Fruit fly (Drosophila melanogaster) whole organism, embryonic: Measurements from ENCODE around the gene CG34179.

Source experiments
- Ada2b ChIP-seq: fragments of 200-800 bp; sonication (Bioruptor generic); IDR thresholded peaks from 2 replicates; pipeline ENCODE4 v1.3.6; 2022; ENCODE audit warnings: missing biosample characterization, missing genetic modification characterization
- CG10366 ChIP-seq: fragments of 200-800 bp; sonication (Bioruptor generic); IDR thresholded peaks from 2 replicates; pipeline ENCODE4 v1.3.6; 2022; ENCODE audit warnings: missing biosample characterization, missing genetic modification characterization
- CG10959 ChIP-seq: fragments of 200-800 bp; sonication (Bioruptor generic); IDR thresholded peaks from 2 replicates; pipeline ENCODE4 v1.3.6; 2022; ENCODE audit warnings: missing biosample characterization, missing genetic modification characterization
- CG11695 ChIP-seq: fragments of 200-800 bp; sonication (Bioruptor generic); IDR thresholded peaks from 3 replicates; pipeline ENCODE4 v1.3.6; 2022; ENCODE audit warnings: missing biosample characterization, missing genetic modification characterization
- CG13123 ChIP-seq: fragments of 200-800 bp; sonication (Bioruptor generic); optimal IDR thresholded peaks from 2 replicates; lab custom pipeline; 2016; ENCODE audit warnings: missing biosample characterization, missing genetic modification characterization
- CG14014 ChIP-seq: fragments of 200-800 bp; sonication (Bioruptor generic); IDR thresholded peaks from 2 replicates; pipeline ENCODE4 v1.3.6; 2022; ENCODE audit warnings: missing biosample characterization, missing genetic modification characterization
- CG14441 ChIP-seq: fragments of 200-800 bp; sonication (Bioruptor generic); IDR thresholded peaks from 2 replicates; pipeline ENCODE4 v1.3.6; 2022; ENCODE audit warnings: missing biosample characterization, missing genetic modification characterization
- CG14710 ChIP-seq: fragments of 200-800 bp; sonication (Bioruptor generic); optimal IDR thresholded peaks from 3 replicates; lab custom pipeline; 2019; ENCODE audit warnings: missing biosample characterization, mild to moderate bottlenecking, missing genetic modification characterization, moderate library complexity
- CG15514 ChIP-seq: fragments of 200-800 bp; sonication (Bioruptor generic); optimal IDR thresholded peaks from 3 replicates; lab custom pipeline; 2017; ENCODE audit warnings: missing biosample characterization, missing genetic modification characterization, mild to moderate bottlenecking, moderate library complexity, missing genetic modification reagents
- CG1603 ChIP-seq: fragments of 200-800 bp; sonication (Bioruptor generic); optimal IDR thresholded peaks from 2 replicates; lab custom pipeline; 2019; ENCODE audit warnings: missing biosample characterization, mild to moderate bottlenecking, missing genetic modification characterization, moderate library complexity
- CG16863 ChIP-seq: fragments of 200-800 bp; sonication (Bioruptor generic); optimal IDR thresholded peaks from 3 replicates; lab custom pipeline; 2016; ENCODE audit warnings: missing biosample characterization, missing genetic modification characterization
- CG17361 ChIP-seq: fragments of 200-800 bp; sonication (Bioruptor generic); IDR thresholded peaks from 3 replicates; pipeline ENCODE4 v1.3.6; 2022; ENCODE audit warnings: missing biosample characterization, missing genetic modification characterization
- CG1792 ChIP-seq: fragments of 200-800 bp; sonication (Bioruptor generic); optimal IDR thresholded peaks from 2 replicates; lab custom pipeline; 2016; ENCODE audit warnings: missing biosample characterization, missing genetic modification characterization
- CG2678 ChIP-seq: fragments of 200-800 bp; sonication (Bioruptor generic); optimal IDR thresholded peaks from 3 replicates; lab custom pipeline; 2019; ENCODE audit warnings: missing biosample characterization, mild to moderate bottlenecking, missing genetic modification characterization, moderate library complexity
- CG2712 ChIP-seq: fragments of 200-800 bp; optimal IDR thresholded peaks from 3 replicates; lab custom pipeline; 2019; ENCODE audit warnings: missing biosample characterization, mild to moderate bottlenecking, missing genetic modification characterization, moderate library complexity
- CG3065 ChIP-seq: fragments of 200-800 bp; sonication (Bioruptor generic); optimal IDR thresholded peaks from 2 replicates; lab custom pipeline; 2016; ENCODE audit warnings: missing biosample characterization, missing genetic modification characterization
- CG3726 ChIP-seq: fragments of 200-800 bp; sonication (Bioruptor generic); IDR thresholded peaks from 3 replicates; pipeline ENCODE4, ENCODE4 v1.3.6; 2022; ENCODE audit warnings: missing biosample characterization, missing genetic modification characterization
- CG43689 ChIP-seq: fragments of 200-800 bp; sonication (Bioruptor generic); IDR thresholded peaks from 2 replicates; pipeline ENCODE4 v1.3.6; 2022; ENCODE audit warnings: missing biosample characterization, missing genetic modification characterization
- CG7786 ChIP-seq: fragments of 200-800 bp; sonication (Bioruptor generic); optimal IDR thresholded peaks from 2 replicates; lab custom pipeline; 2016; ENCODE audit warnings: missing biosample characterization, missing genetic modification characterization
- CG7839 ChIP-seq: fragments of 200-800 bp; sonication (Bioruptor generic); optimal IDR thresholded peaks from 3 replicates; lab custom pipeline; 2018; ENCODE audit warnings: missing biosample characterization, mild to moderate bottlenecking, missing genetic modification characterization, moderate library complexity
- CG8089 ChIP-seq: fragments of 200-800 bp; sonication (Bioruptor generic); optimal IDR thresholded peaks from 3 replicates; lab custom pipeline; 2016; ENCODE audit warnings: missing biosample characterization, missing genetic modification characterization
- CG9797 ChIP-seq: fragments of 200-800 bp; sonication (Bioruptor generic); optimal IDR thresholded peaks from 3 replicates; lab custom pipeline; 2018; ENCODE audit warnings: missing biosample characterization, mild to moderate bottlenecking, missing genetic modification characterization
- CG9876 ChIP-seq: fragments of 200-800 bp; sonication (Bioruptor generic); optimal IDR thresholded peaks from 2 replicates; lab custom pipeline; 2016; ENCODE audit warnings: missing biosample characterization, missing genetic modification characterization
- CTCF ChIP-seq: fragments of 200-800 bp; sonication (Bioruptor generic); optimal IDR thresholded peaks from 2 replicates; lab custom pipeline; 2017; ENCODE audit warnings: missing biosample characterization, mild to moderate bottlenecking, missing genetic modification characterization, moderate library complexity
- Fer3 ChIP-seq: fragments of 200-800 bp; sonication (Bioruptor generic); optimal IDR thresholded peaks from 2 replicates; lab custom pipeline; 2018; ENCODE audit warnings: missing biosample characterization, mild to moderate bottlenecking, missing genetic modification characterization, moderate library complexity
- GATAe ChIP-seq: fragments of 200-800 bp; sonication (Bioruptor generic); conservative IDR thresholded peaks from 2 replicates; pipeline ENCODE4 v1.3.6; 2022; ENCODE audit warnings: missing biosample characterization, missing genetic modification characterization
- HLH54F ChIP-seq: fragments of 200-800 bp; sonication (Bioruptor generic); optimal IDR thresholded peaks from 3 replicates; lab custom pipeline; 2016; ENCODE audit warnings: missing biosample characterization, missing genetic modification characterization
- Hmr ChIP-seq: fragments of 200-800 bp; sonication (Bioruptor generic); optimal IDR thresholded peaks from 3 replicates; lab custom pipeline; 2017; ENCODE audit warnings: mild to moderate bottlenecking, missing biosample characterization, missing genetic modification reagents, missing genetic modification characterization
- MTF-1 ChIP-seq: fragments of 200-800 bp; sonication (Bioruptor generic); optimal IDR thresholded peaks from 2 replicates; lab custom pipeline; 2018; ENCODE audit warnings: missing biosample characterization, mild to moderate bottlenecking, missing genetic modification characterization, borderline replicate concordance
- Trl ChIP-seq, 3 experiments: fragments of >200 bp in 2 of 3; fragments of 200-800 bp in 1 of 3; sonication (Bioruptor generic) in 1 of 3; optimal IDR thresholded peaks; 2 replicates in 1 of 3; 3 replicates in 2 of 3; lab custom pipeline; 2016 to 2017; ENCODE audit warnings: missing biosample characterization in 1 of 3, missing genetic modification characterization in 1 of 3
- ato ChIP-seq: fragments of 200-800 bp; sonication (Bioruptor generic); IDR thresholded peaks from 2 replicates; pipeline ENCODE4 v1.3.6; 2022; ENCODE audit warnings: missing biosample characterization, missing genetic modification characterization; ENCODE audit not compliant: partially characterized antibody
- bbx ChIP-seq: fragments of 200-800 bp; sonication (Bioruptor generic); IDR thresholded peaks from 2 replicates; pipeline ENCODE4 v1.3.6; 2022; ENCODE audit warnings: missing biosample characterization, missing genetic modification characterization; ENCODE audit not compliant: partially characterized antibody
- bcd ChIP-seq: fragments of 200-800 bp; sonication (Bioruptor generic); optimal IDR thresholded peaks from 2 replicates; lab custom pipeline; 2017; ENCODE audit warnings: missing biosample characterization, mild to moderate bottlenecking, missing genetic modification characterization
- bowl ChIP-seq: fragments of 200-800 bp; sonication (Bioruptor generic); IDR thresholded peaks from 2 replicates; pipeline ENCODE4 v1.3.6; 2022; ENCODE audit warnings: missing biosample characterization, missing genetic modification characterization
- cato ChIP-seq: fragments of 200-800 bp; sonication (Bioruptor generic); optimal IDR thresholded peaks from 2 replicates; lab custom pipeline; 2016; ENCODE audit warnings: missing biosample characterization, missing genetic modification characterization, borderline replicate concordance
- dimm ChIP-seq: fragments of 200-800 bp; sonication (Bioruptor generic); IDR thresholded peaks from 2 replicates; pipeline ENCODE4 v1.3.6; 2022; ENCODE audit warnings: missing biosample characterization, missing genetic modification characterization
- emc ChIP-seq: fragments of 200-800 bp; sonication (Bioruptor generic); optimal IDR thresholded peaks from 2 replicates; lab custom pipeline; 2016; ENCODE audit warnings: missing biosample characterization, missing genetic modification characterization
- eyg ChIP-seq: fragments of 200-800 bp; sonication (Bioruptor generic); optimal IDR thresholded peaks from 3 replicates; lab custom pipeline; 2016; ENCODE audit warnings: missing biosample characterization, missing genetic modification characterization
- jigr1 ChIP-seq: fragments of 200-800 bp; sonication (Bioruptor generic); IDR thresholded peaks from 3 replicates; pipeline ENCODE4 v1.3.6; 2022; ENCODE audit warnings: missing biosample characterization, missing genetic modification characterization
- klu ChIP-seq: fragments of 200-800 bp; sonication (Bioruptor generic); IDR thresholded peaks from 2 replicates; pipeline ENCODE4 v1.3.6; 2022; ENCODE audit warnings: missing biosample characterization, missing genetic modification characterization
- knrl ChIP-seq: fragments of 200-800 bp; sonication (Bioruptor generic); IDR thresholded peaks from 3 replicates; pipeline ENCODE4 v1.3.6; 2022; ENCODE audit warnings: missing biosample characterization, missing genetic modification characterization; ENCODE audit not compliant: partially characterized antibody
- nmo ChIP-seq: fragments of 200-800 bp; sonication (Bioruptor generic); optimal IDR thresholded peaks from 2 replicates; lab custom pipeline; 2018; ENCODE audit warnings: missing biosample characterization, mild to moderate bottlenecking, missing genetic modification characterization, moderate library complexity
- prd ChIP-seq, 3 experiments: fragments of >200 bp in 2 of 3; fragments of 200-800 bp in 1 of 3; sonication (Bioruptor generic) in 1 of 3; optimal IDR thresholded peaks in 2 of 3; IDR thresholded peaks in 1 of 3; 2 replicates in 2 of 3; 3 replicates in 1 of 3; pipeline versions ENCODE4 v1.3.6 to Lab custom; 2017 to 2022; ENCODE audit warnings: missing biosample characterization in 1 of 3, missing genetic modification characterization in 1 of 3
- pros ChIP-seq: fragments of 200-800 bp; sonication (Bioruptor generic); optimal IDR thresholded peaks from 3 replicates; lab custom pipeline; 2019; ENCODE audit warnings: missing biosample characterization, mild to moderate bottlenecking, missing genetic modification characterization, moderate library complexity
- pum ChIP-seq: fragments of 200-800 bp; sonication (Bioruptor generic); optimal IDR thresholded peaks from 2 replicates; lab custom pipeline; 2016; ENCODE audit warnings: missing biosample characterization, missing genetic modification characterization
- run ChIP-seq: fragments of 200-800 bp; sonication (Bioruptor generic); optimal IDR thresholded peaks from 3 replicates; lab custom pipeline; 2018; ENCODE audit warnings: missing biosample characterization, mild to moderate bottlenecking, missing genetic modification characterization
- sens-2 ChIP-seq: fragments of 200-800 bp; sonication (Bioruptor generic); IDR thresholded peaks from 2 replicates; pipeline ENCODE4 v1.3.6; 2022; ENCODE audit warnings: missing biosample characterization, missing genetic modification characterization
- seq ChIP-seq: fragments of 200-800 bp; sonication (Bioruptor generic); IDR thresholded peaks from 2 replicates; pipeline ENCODE4 v1.3.6; 2022; ENCODE audit warnings: missing biosample characterization, missing genetic modification characterization
- sima ChIP-seq: fragments of 200-800 bp; sonication (Bioruptor generic); optimal IDR thresholded peaks from 2 replicates; lab custom pipeline; 2016; ENCODE audit warnings: missing biosample characterization, missing genetic modification characterization
- tx ChIP-seq: fragments of 200-800 bp; sonication (Bioruptor generic); optimal IDR thresholded peaks from 2 replicates; lab custom pipeline; 2016; ENCODE audit warnings: missing biosample characterization, missing genetic modification characterization

Gene CG34179

DNA sequence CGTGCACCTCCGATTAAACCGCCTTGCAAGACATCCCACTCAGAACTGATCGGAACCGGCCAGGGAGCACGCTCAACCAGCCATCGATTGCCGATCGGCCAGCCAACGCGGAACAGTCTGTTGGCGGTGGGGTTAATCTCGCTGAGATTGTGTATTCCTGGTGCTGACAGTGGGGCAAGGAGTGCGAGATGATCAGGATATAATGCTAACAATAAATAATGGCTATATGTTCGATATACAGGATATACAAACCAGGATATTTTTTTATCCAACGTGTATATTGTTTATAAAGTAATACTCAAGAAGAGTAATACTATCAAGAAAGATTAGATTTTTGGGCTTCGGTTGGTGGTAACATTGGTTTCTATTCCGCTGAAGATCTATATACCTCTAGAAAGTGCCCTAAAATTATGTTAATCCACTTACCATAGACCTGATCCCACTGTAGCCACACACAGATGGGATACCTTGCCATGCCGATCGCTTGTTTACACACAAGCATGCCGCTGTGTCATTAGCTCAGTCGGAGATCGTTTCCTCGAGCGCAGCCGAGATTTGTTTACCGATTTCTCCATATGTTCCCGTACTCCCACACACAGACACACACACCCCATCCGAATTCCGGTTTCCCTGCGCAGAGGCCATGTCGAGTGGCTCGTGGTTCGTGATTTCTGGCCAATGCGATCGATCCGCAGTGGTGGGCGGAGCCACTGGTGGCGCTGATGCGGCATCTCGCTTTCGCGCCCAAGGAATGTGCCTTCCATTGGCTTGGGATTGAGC is 29.0 kb downstream of the CG34179 start, which contains the start of gene H2.0 (continued):
- TF ChIP-seq CG14014 (GFP tag; lab: Robert Waterston, UW) (no peak), CG3726 (GFP tag; lab: Robert Waterston, UW) (no peak), CG11695 (GFP tag; lab: Robert Waterston, UW) (0 out of 3 replicates have a peak, but pooled peaks have one; percentile 28), pros (no peak), tx (GFP tag; lab: Kevin White, UChicago) (no peak), CG1792 (GFP tag; lab: Kevin White, UChicago) (no peak), bowl (GFP tag; lab: Robert Waterston, UW) (no peak), nmo (GFP tag; lab: Kevin White, UChicago) (peak; percentile 59), CG10366 (no peak), GATAe (GFP tag; lab: Robert Waterston, UW) (no peak), CG9876 (no peak), bcd (GFP tag; lab: Kevin White, UChicago) (peak; percentile 19), klu (GFP tag; lab: Robert Waterston, UW) (no peak), CG8089 (GFP tag; lab: Kevin White, UChicago) (no peak), CG3065 (GFP tag; lab: Kevin White, UChicago) (no peak), jigr1 (GFP tag; lab: Robert Waterston, UW) (no peak), CG7786 (GFP tag; lab: Kevin White, UChicago) (no peak), pum (GFP tag; lab: Kevin White, UChicago) (no peak), dimm (GFP tag; lab: Robert Waterston, UW) (no peak), sens-2 (GFP tag; lab: Robert Waterston, UW) (no peak), Hmr (peak; percentile 1), cato (GFP tag; lab: Kevin White, UChicago) (no peak), prd (optimal IDR thresholded peaks at IDR 0.05; lab: Kevin White, UChicago) (no peak), prd (GFP tag; IDR thresholded peaks at IDR 0.05; lab: Robert Waterston, UW) (peak; percentile 50; the same call in 2 of the 3 replicates), CG43689 (GFP tag; lab: Robert Waterston, UW) (no peak), CG9797 (GFP tag; lab: Kevin White, UChicago) (no peak), CTCF (GFP tag; lab: Kevin White, UChicago) (no peak), run (tag; lab: Kevin White, UChicago) (no peak), Fer3 (no peak), sima (GFP tag; lab: Kevin White, UChicago) (no peak), Trl (optimal IDR thresholded peaks at IDR 0.05; lab: Kevin White, UChicago) (no peak), Trl (GFP tag; optimal IDR thresholded peaks at IDR 0.05; lab: Kevin White, UChicago) (peak; percentile 6), eyg (GFP tag; lab: Kevin White, UChicago) (no peak), CG1603 (tag; lab: Kevin White, UChicago) (peak; percentile 57), ato (GFP tag; lab: Robert Waterston, UW) (no peak), CG2678 (peak; percentile 52), CG7839 (tag; lab: Kevin White, UChicago) (peak; percentile 45), MTF-1 (GFP tag; lab: Kevin White, UChicago) (no peak), CG2712 (tag; lab: Kevin White, UChicago) (peak; percentile 66), HLH54F (GFP tag; lab: Kevin White, UChicago) (no peak), emc (GFP tag; lab: Kevin White, UChicago) (no peak), CG14710 (peak; percentile 46), CG13123 (GFP tag; lab: Kevin White, UChicago) (no peak), knrl (no peak), CG15514 (no peak), seq (GFP tag; lab: Robert Waterston, UW) (no peak), CG16863 (GFP tag; lab: Kevin White, UChicago) (peak; percentile 13), CG14441 (GFP tag; lab: Robert Waterston, UW) (no peak), Ada2b (GFP tag; lab: Robert Waterston, UW) (no peak), bbx (no peak), CG10959 (GFP tag; lab: Robert Waterston, UW) (no peak), CG17361 (GFP tag; lab: Robert Waterston, UW) (peak; percentile 58; the same call in 2 of the 3 replicates)
